Worm (Caenorhabditis elegans): ENCODE results near the gene fars-3.

DNA sequence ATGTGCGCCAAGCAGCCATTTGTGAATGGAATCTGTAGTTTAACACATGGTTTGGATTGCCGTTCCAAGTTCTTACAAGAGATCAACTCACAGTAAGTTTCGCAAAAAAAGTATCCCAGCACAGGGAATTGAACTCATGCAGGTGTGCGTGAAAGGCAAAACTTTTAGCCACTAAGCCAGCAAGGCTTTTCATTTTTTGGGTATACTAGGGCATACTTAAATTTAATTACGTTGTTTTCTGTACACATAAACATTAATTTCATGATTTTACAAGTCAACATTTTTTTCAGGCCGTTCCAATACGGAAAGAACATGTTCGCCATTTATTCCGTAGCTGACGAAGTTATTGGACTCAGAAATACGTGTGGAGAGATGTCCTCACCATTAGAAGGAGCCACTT is 23.1 kb upstream of the fars-3 start:
- TF ChIP-seq ama-1 (optimal IDR thresholded peaks at IDR 0.05) (no peak), flt-1 (GFP tag; IDR thresholded peaks at IDR 0.05) (no peak), tra-4 (tag; optimal IDR thresholded peaks at IDR 0.05) (no peak), hnd-1 (tag; optimal IDR thresholded peaks at IDR 0.05) (no peak)
